Fruit fly (Drosophila melanogaster) whole organism, embryonic: ENCODE data around the gene Uch-L5R.
A peak's percentile ranks its signal among the peaks of the same experiment; 100 is the strongest.

Experiments
- BEAF-32 ChIP-seq: fragments of 200-800 bp; sonication (Bioruptor generic); optimal IDR thresholded peaks from 3 replicates; lab custom pipeline; 2017; ENCODE audit warnings: missing biosample characterization, missing genetic modification characterization, mild to moderate bottlenecking, moderate library complexity, missing genetic modification reagents
- C15 ChIP-seq: fragments of 200-800 bp; sonication (Bioruptor generic); IDR thresholded peaks from 3 replicates; pipeline ENCODE4 v1.3.6; 2022; ENCODE audit warnings: missing biosample characterization, missing genetic modification characterization
- CG11085 ChIP-seq: fragments of 200-800 bp; sonication (Bioruptor generic); IDR thresholded peaks from 2 replicates; pipeline ENCODE4 v1.3.6; 2022; ENCODE audit warnings: missing biosample characterization, missing genetic modification characterization
- CG11398 ChIP-seq: fragments of 200-800 bp; sonication (Bioruptor generic); optimal IDR thresholded peaks from 2 replicates; lab custom pipeline; 2016; ENCODE audit warnings: missing biosample characterization, missing genetic modification characterization
- CG12659 ChIP-seq: fragments of 200-800 bp; sonication (Bioruptor generic); optimal IDR thresholded peaks from 3 replicates; lab custom pipeline; 2017; ENCODE audit warnings: mild to moderate bottlenecking, missing biosample characterization, missing genetic modification reagents, missing genetic modification characterization
- CG12744 ChIP-seq: fragments of 200-800 bp; sonication (Bioruptor generic); optimal IDR thresholded peaks from 2 replicates; lab custom pipeline; 2016; ENCODE audit warnings: missing biosample characterization, missing genetic modification characterization
- CG12769 ChIP-seq: fragments of 200-800 bp; sonication (Bioruptor generic); optimal IDR thresholded peaks from 2 replicates; lab custom pipeline; 2019; ENCODE audit warnings: missing biosample characterization, mild to moderate bottlenecking, missing genetic modification characterization, moderate library complexity
- CG13287 ChIP-seq: fragments of 200-800 bp; sonication (Bioruptor generic); IDR thresholded peaks from 2 replicates; pipeline ENCODE4 v1.3.6; 2022; ENCODE audit warnings: missing biosample characterization, missing genetic modification characterization; ENCODE audit not compliant: partially characterized antibody
- CG13775 ChIP-seq: fragments of 200-800 bp; sonication (Bioruptor generic); optimal IDR thresholded peaks from 3 replicates; lab custom pipeline; 2017; ENCODE audit warnings: missing biosample characterization, mild to moderate bottlenecking, missing genetic modification characterization
- CG14860 ChIP-seq: fragments of 200-800 bp; sonication (Bioruptor generic); IDR thresholded peaks from 3 replicates; pipeline ENCODE4 v1.3.6; 2022; ENCODE audit warnings: missing biosample characterization, missing genetic modification characterization; ENCODE audit not compliant: partially characterized antibody
- CG15011 ChIP-seq: fragments of 200-800 bp; sonication (Bioruptor generic); optimal IDR thresholded peaks from 3 replicates; lab custom pipeline; 2018; ENCODE audit warnings: missing biosample characterization, mild to moderate bottlenecking, missing genetic modification characterization
- CG1603 ChIP-seq: fragments of 200-800 bp; sonication (Bioruptor generic); optimal IDR thresholded peaks from 2 replicates; lab custom pipeline; 2019; ENCODE audit warnings: missing biosample characterization, mild to moderate bottlenecking, missing genetic modification characterization, moderate library complexity
- CG17568 ChIP-seq: fragments of 200-800 bp; sonication (Bioruptor generic); optimal IDR thresholded peaks from 2 replicates; lab custom pipeline; 2018; ENCODE audit warnings: missing biosample characterization, mild to moderate bottlenecking, missing genetic modification characterization, moderate library complexity
- CG1832 ChIP-seq: fragments of 200-800 bp; sonication (Bioruptor generic); optimal IDR thresholded peaks from 2 replicates; lab custom pipeline; 2017; ENCODE audit warnings: missing biosample characterization, mild to moderate bottlenecking, missing genetic modification characterization, inconsistent platforms
- CG2889 ChIP-seq: fragments of 200-800 bp; sonication (Bioruptor generic); IDR thresholded peaks from 3 replicates; pipeline ENCODE4 v1.3.6; 2022; ENCODE audit warnings: missing biosample characterization, missing genetic modification characterization
- CG34376 ChIP-seq: fragments of 200-800 bp; sonication (Bioruptor generic); optimal IDR thresholded peaks from 2 replicates; lab custom pipeline; 2018; ENCODE audit warnings: missing biosample characterization, mild to moderate bottlenecking, missing genetic modification characterization
- CG4617 ChIP-seq: fragments of 200-800 bp; sonication (Bioruptor generic); optimal IDR thresholded peaks from 3 replicates; lab custom pipeline; 2016; ENCODE audit warnings: missing biosample characterization, missing genetic modification characterization, borderline replicate concordance
- CG6689 ChIP-seq: fragments of 200-800 bp; sonication (Bioruptor generic); IDR thresholded peaks from 2 replicates; pipeline ENCODE4 v1.3.6; 2022; ENCODE audit warnings: missing biosample characterization, missing genetic modification characterization
- CG6765 ChIP-seq: fragments of 200-800 bp; sonication (Bioruptor generic); optimal IDR thresholded peaks from 3 replicates; lab custom pipeline; 2017; ENCODE audit warnings: missing biosample characterization, mild to moderate bottlenecking, missing genetic modification characterization
- CG7372 ChIP-seq: fragments of 200-800 bp; sonication (Bioruptor generic); IDR thresholded peaks from 2 replicates; pipeline ENCODE4 v1.3.6; 2022; ENCODE audit warnings: missing biosample characterization, missing genetic modification characterization
- CG8924 ChIP-seq: fragments of 200-800 bp; optimal IDR thresholded peaks from 3 replicates; lab custom pipeline; 2019; ENCODE audit warnings: missing biosample characterization, mild to moderate bottlenecking, missing genetic modification characterization, moderate library complexity
- CG9797 ChIP-seq: fragments of 200-800 bp; sonication (Bioruptor generic); optimal IDR thresholded peaks from 3 replicates; lab custom pipeline; 2018; ENCODE audit warnings: missing biosample characterization, mild to moderate bottlenecking, missing genetic modification characterization
- Dref ChIP-seq: fragments of 200-800 bp; sonication (Bioruptor generic); IDR thresholded peaks from 2 replicates; pipeline ENCODE4 v1.3.6; 2022; ENCODE audit warnings: missing biosample characterization, missing genetic modification characterization
- Hr78 ChIP-seq, 2 experiments: fragments of 200-800 bp in 1 of 2; fragments of >200 bp in 1 of 2; sonication (Bioruptor generic) in 1 of 2; optimal IDR thresholded peaks; 2 replicates each; lab custom pipeline; 2017 to 2019; ENCODE audit warnings: missing biosample characterization in 2 of 2, missing genetic modification characterization in 2 of 2, mild to moderate bottlenecking in 1 of 2, moderate library complexity in 1 of 2
- Rfx ChIP-seq: fragments of 200-800 bp; sonication (Bioruptor generic); IDR thresholded peaks from 2 replicates; pipeline ENCODE4 v1.3.6; 2022; ENCODE audit warnings: missing biosample characterization, missing genetic modification characterization
- Sox102F ChIP-seq: fragments of 200-800 bp; sonication (Bioruptor generic); optimal IDR thresholded peaks from 2 replicates; lab custom pipeline; 2018; ENCODE audit warnings: missing biosample characterization, mild to moderate bottlenecking, missing genetic modification characterization, moderate library complexity
- Spps ChIP-seq: fragments of 200-800 bp; sonication (Bioruptor generic); optimal IDR thresholded peaks from 2 replicates; lab custom pipeline; 2018; ENCODE audit warnings: missing biosample characterization, mild to moderate bottlenecking, missing genetic modification characterization
- Trl ChIP-seq, 3 experiments: fragments of >200 bp in 2 of 3; fragments of 200-800 bp in 1 of 3; sonication (Bioruptor generic) in 1 of 3; optimal IDR thresholded peaks; 2 replicates in 1 of 3; 3 replicates in 2 of 3; lab custom pipeline; 2016 to 2017; ENCODE audit warnings: missing biosample characterization in 1 of 3, missing genetic modification characterization in 1 of 3
- chif ChIP-seq, 2 experiments: fragments of 200-800 bp; sonication (Bioruptor generic); optimal IDR thresholded peaks; 3 replicates each; lab custom pipeline; 2016; ENCODE audit warnings: missing biosample characterization in 2 of 2, missing genetic modification characterization in 2 of 2
- corto ChIP-seq: fragments of 200-800 bp; sonication (Bioruptor generic); optimal IDR thresholded peaks from 2 replicates; lab custom pipeline; 2016; ENCODE audit warnings: missing biosample characterization, mild to moderate bottlenecking, missing genetic modification characterization, moderate library complexity
- emc ChIP-seq: fragments of 200-800 bp; sonication (Bioruptor generic); optimal IDR thresholded peaks from 2 replicates; lab custom pipeline; 2016; ENCODE audit warnings: missing biosample characterization, missing genetic modification characterization
- ems ChIP-seq: fragments of 200-800 bp; sonication (Bioruptor generic); optimal IDR thresholded peaks from 3 replicates; lab custom pipeline; 2016; ENCODE audit warnings: missing biosample characterization, missing genetic modification characterization
- fd3F ChIP-seq: fragments of 200-800 bp; sonication (Bioruptor generic); optimal IDR thresholded peaks from 2 replicates; lab custom pipeline; 2018; ENCODE audit warnings: missing biosample characterization, mild to moderate bottlenecking, missing genetic modification characterization, moderate library complexity
- fru ChIP-seq: fragments of >200 bp; optimal IDR thresholded peaks from 2 replicates; lab custom pipeline; 2017
- grn ChIP-seq: fragments of 200-800 bp; sonication (Bioruptor generic); optimal IDR thresholded peaks from 3 replicates; lab custom pipeline; 2017; ENCODE audit warnings: missing biosample characterization, missing genetic modification characterization
- inv ChIP-seq: fragments of 200-800 bp; sonication (Bioruptor generic); IDR thresholded peaks from 2 replicates; pipeline ENCODE4 v1.3.6; 2022; ENCODE audit warnings: missing biosample characterization, missing genetic modification characterization; ENCODE audit not compliant: partially characterized antibody
- lilli ChIP-seq: fragments of 200-800 bp; sonication (Bioruptor generic); optimal IDR thresholded peaks from 3 replicates; lab custom pipeline; 2016; ENCODE audit warnings: missing biosample characterization, missing genetic modification characterization
- nau ChIP-seq: fragments of 200-800 bp; sonication (Bioruptor generic); optimal IDR thresholded peaks from 3 replicates; lab custom pipeline; 2017; ENCODE audit warnings: missing biosample characterization, mild to moderate bottlenecking, missing genetic modification characterization, missing genetic modification reagents
- nmo ChIP-seq: fragments of 200-800 bp; sonication (Bioruptor generic); optimal IDR thresholded peaks from 2 replicates; lab custom pipeline; 2018; ENCODE audit warnings: missing biosample characterization, mild to moderate bottlenecking, missing genetic modification characterization, moderate library complexity
- pzg ChIP-seq: fragments of 200-800 bp; sonication (Bioruptor generic); optimal IDR thresholded peaks from 3 replicates; lab custom pipeline; 2018; ENCODE audit warnings: missing biosample characterization, mild to moderate bottlenecking, missing genetic modification characterization, moderate library complexity
- sd ChIP-seq: fragments of 200-800 bp; sonication (Bioruptor generic); optimal IDR thresholded peaks from 3 replicates; lab custom pipeline; 2018; ENCODE audit warnings: missing biosample characterization, mild to moderate bottlenecking, missing genetic modification characterization, moderate library complexity
- sens ChIP-seq: fragments of 200-800 bp; sonication (Bioruptor generic); peaks from one replicate; lab custom pipeline; 2016; ENCODE audit warnings: missing biosample characterization, missing genetic modification characterization
- stwl ChIP-seq: fragments of 200-800 bp; sonication (Bioruptor generic); optimal IDR thresholded peaks from 3 replicates; lab custom pipeline; 2018; ENCODE audit warnings: missing biosample characterization, mild to moderate bottlenecking, missing genetic modification characterization, moderate library complexity
- yki ChIP-seq: fragments of >200 bp; optimal IDR thresholded peaks from 3 replicates; lab custom pipeline; 2018

The Uch-L5R gene

DNA sequence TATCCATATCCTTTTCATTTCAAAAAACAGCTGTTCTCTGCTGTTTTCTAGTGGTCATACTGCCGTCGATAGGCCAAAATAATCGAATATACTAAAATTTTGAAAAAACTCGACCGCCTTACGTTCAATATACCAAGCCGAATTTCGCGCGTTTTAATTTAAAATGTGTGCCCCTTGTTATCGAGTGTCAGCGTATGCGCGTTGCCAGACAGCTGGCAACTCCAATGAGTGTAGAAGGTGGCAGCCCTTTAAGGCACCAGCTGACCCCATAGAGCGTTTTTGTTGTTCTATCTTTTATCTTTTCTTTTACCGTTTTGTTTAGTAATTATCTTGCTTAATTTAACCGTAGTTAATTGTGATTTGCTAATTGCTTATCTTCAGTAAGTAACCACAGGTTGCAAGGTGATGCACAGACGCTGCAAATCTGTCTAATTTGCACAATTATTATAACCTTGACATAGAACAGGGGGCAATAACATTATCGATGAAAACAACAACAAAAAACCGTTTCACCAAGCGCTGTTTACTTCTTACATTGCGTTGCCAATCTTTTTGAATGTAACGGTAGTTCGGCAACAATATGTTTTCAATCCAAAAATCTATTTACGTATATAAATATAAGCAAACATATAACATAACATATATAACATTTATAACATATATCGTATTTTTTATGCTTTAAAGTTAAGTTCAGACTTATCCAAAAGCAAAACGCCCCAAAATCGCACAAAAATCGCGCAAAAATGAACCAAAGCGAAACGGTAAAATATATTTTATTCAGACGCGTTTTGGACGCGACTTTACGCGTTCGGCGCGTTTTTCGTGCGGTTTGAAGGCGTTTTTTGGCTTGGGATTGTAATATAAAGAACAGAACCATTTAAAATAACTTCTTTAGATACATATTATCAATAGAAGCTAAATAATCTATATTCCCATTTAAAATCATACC is 44.0 kb downstream of the Uch-L5R start, which contains the start of the genes CG1492 and regucalcin (continued):
- TF ChIP-seq CG13287 (GFP tag; lab: Robert Waterston, UW): peak; percentile 59
- TF ChIP-seq CG4617 (GFP tag; lab: Kevin White, UChicago): peak; percentile 17
- peak; percentile 56 for TF ChIP-seq stwl (tag; lab: Kevin White, UChicago)
- TF ChIP-seq CG6765 (GFP tag; lab: Kevin White, UChicago): no peak
- peak; percentile 22 for TF ChIP-seq CG9797 (GFP tag; lab: Kevin White, UChicago)
- TF ChIP-seq CG6689 (GFP tag; lab: Robert Waterston, UW): no peak
- TF ChIP-seq CG15011 (GFP tag; lab: Kevin White, UChicago): no peak
- TF ChIP-seq fd3F (GFP tag; lab: Kevin White, UChicago): no peak
- TF ChIP-seq CG17568 (GFP tag; lab: Kevin White, UChicago): no peak
- no peak for TF ChIP-seq fru (lab: Kevin White, UChicago)
- no peak for TF ChIP-seq inv (GFP tag; lab: Robert Waterston, UW)
- TF ChIP-seq BEAF-32 (GFP tag; lab: Kevin White, UChicago): peak; percentile 62
- no peak for TF ChIP-seq CG2889 (GFP tag; lab: Robert Waterston, UW)
- peak; percentile 61 for TF ChIP-seq CG1603 (tag; lab: Kevin White, UChicago)
- peak; percentile 21 for TF ChIP-seq nmo (GFP tag; lab: Kevin White, UChicago)
- TF ChIP-seq Hr78 (GFP tag; optimal IDR thresholded peaks at IDR 0.05; lab: Kevin White, UChicago): peak in 1 of 2 experiments; percentile 97
- peak; percentile 85 for TF ChIP-seq Dref
- TF ChIP-seq emc: no peak
- TF ChIP-seq chif (GFP tag; optimal IDR thresholded peaks at IDR 0.05; lab: Kevin White, UChicago): no peak
- TF ChIP-seq nau (GFP tag; lab: Kevin White, UChicago): no peak
- no peak for TF ChIP-seq Sox102F
- peak; percentile 22; the same call in 1 of the 2 replicates for TF ChIP-seq Rfx (GFP tag; lab: Robert Waterston, UW)
- TF ChIP-seq CG12659 (GFP tag; lab: Kevin White, UChicago): no peak
- peak; percentile 7 for TF ChIP-seq CG34376 (GFP tag; lab: Kevin White, UChicago)
- TF ChIP-seq CG14860: 0 out of 3 replicates have a peak, but pooled peaks have one; percentile 36
- TF ChIP-seq corto: no peak
- TF ChIP-seq lilli (GFP tag; lab: Kevin White, UChicago): peak; percentile 14
- no peak for TF ChIP-seq CG11398 (GFP tag; lab: Kevin White, UChicago)
- TF ChIP-seq CG11085: no peak
- peak; percentile 85 for TF ChIP-seq pzg (GFP tag; lab: Kevin White, UChicago)
- TF ChIP-seq CG8924: peak; percentile 38
- no peak for TF ChIP-seq Spps (tag; lab: Kevin White, UChicago)

DNA sequence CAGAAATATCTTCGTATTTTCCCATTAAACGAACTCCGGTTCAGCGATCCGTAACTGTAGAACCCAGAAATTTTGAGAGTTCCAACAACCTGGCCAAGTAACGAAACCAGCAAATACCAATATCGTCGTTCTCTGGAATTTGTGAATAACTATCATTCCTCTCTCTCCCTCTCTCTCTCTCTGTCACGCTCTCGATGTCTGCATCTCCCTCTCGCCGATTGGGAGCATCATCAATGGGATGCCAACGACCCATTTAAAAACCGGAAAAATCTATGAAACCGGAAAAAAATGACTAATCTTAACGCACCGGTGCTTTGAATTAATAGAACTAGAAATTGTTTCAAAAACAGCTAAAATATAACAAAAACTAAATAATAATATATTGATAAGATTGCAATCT is 48.8 kb downstream of the Uch-L5R start:
- peak; percentile 28 for TF ChIP-seq sens
- TF ChIP-seq CG7372: no peak
- TF ChIP-seq ems: no peak
- TF ChIP-seq C15: no peak
- no peak for TF ChIP-seq CG13775 (GFP tag; lab: Kevin White, UChicago)
- TF ChIP-seq yki: peak; percentile 44
- peak; percentile 15 for TF ChIP-seq grn (GFP tag; lab: Kevin White, UChicago)
- peak; percentile 92 for TF ChIP-seq sd (tag; lab: Kevin White, UChicago)
- TF ChIP-seq CG12769 (tag; lab: Kevin White, UChicago): peak; percentile 77
- peak; percentile 60 for TF ChIP-seq CG1832 (GFP tag; lab: Kevin White, UChicago)
- peak; percentile 71 to 77 for TF ChIP-seq Trl (optimal IDR thresholded peaks at IDR 0.05; lab: Kevin White, UChicago)
- no peak for TF ChIP-seq Trl (GFP tag; optimal IDR thresholded peaks at IDR 0.05; lab: Kevin White, UChicago)
- no peak for TF ChIP-seq CG12744 (GFP tag; lab: Kevin White, UChicago)
